Fruit fly (Drosophila melanogaster) whole organism: ENCODE results near the gene CecB.

Experiments
- CG8478 ChIP-seq: fragments of >200 bp; optimal IDR thresholded peaks from 2 replicates; lab custom pipeline; 2018; ENCODE audit warnings: inconsistent platforms
- Dll ChIP-seq: fragments of >200 bp; optimal IDR thresholded peaks from 2 replicates; lab custom pipeline; 2017
- usp ChIP-seq: fragments of >200 bp; optimal IDR thresholded peaks from 2 replicates; lab custom pipeline; 2017; ENCODE audit warnings: missing biosample characterization, missing genetic modification characterization, mixed read lengths

- TF ChIP-seq usp (GFP tag; lab: Kevin White, UChicago) (no peak), CG8478 (no peak), Dll (lab: Kevin White, UChicago) (no peak)
Measured at dm6 chr3R:30201064-30201463, 12.5 kb downstream of the CecB start.
